Worm (Caenorhabditis elegans): ENCODE measurements around the gene F39F10.5.

Gene F39F10.5

DNA sequence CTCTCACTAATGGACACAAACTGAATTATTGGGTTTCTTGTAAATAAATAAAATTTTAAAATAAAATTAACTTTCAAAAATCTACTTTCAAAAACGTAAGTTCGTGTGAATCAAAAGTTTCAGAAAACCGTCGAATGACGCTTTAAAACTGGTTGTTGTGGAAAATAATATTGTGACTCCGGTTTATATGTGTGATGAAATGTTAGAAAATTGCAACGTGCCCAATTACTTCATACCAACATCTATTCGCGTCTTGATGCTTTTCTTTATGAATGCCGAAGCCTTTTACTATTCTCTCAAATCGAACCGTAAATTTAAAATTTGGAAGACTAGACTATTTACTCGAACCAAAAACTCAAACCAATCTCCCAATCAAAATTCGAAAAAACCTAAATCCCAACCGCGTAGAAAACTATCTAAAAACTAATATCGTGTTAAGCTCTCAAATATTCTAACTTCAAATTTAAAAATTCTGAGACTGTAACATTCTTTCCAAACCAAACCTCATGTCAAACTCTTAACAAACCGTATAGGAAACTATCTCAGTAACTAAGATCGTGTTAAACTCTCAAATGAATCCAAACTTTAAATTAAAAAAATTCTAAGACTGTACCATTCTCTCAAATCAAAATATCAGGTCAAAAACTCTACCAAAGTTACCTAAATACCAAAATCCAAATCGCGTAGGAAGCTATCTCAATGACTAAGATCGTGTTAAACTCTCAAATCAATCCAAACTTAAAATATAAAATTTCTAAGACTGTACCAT, 17.9 kb upstream of the F39F10.5 start (continued):
- TF ChIP-seq hlh-26 (GFP tag; conservative IDR thresholded peaks at IDR 0.05) (no peak), him-1 (tag; optimal IDR thresholded peaks at IDR 0.05) (no peak), B0019.2 (GFP tag; conservative IDR thresholded peaks at IDR 0.05) (peak; percentile 8), ztf-25 (GFP tag; IDR thresholded peaks at IDR 0.05) (no peak), hmg-1.2 (GFP tag; IDR thresholded peaks at IDR 0.05) (peak; percentile 47; the same call in 1 of the 2 replicates), cebp-2 (GFP tag; IDR thresholded peaks at IDR 0.05) (peak; percentile 66; the same call in 1 of the 2 replicates), nhr-179 (tag; optimal IDR thresholded peaks at IDR 0.05) (no peak), die-1 (tag; optimal IDR thresholded peaks at IDR 0.05) (peak; percentile 2), xnd-1 (tag; optimal IDR thresholded peaks at IDR 0.05) (no peak), nhr-90 (tag; optimal IDR thresholded peaks at IDR 0.05) (no peak), ceh-100 (GFP tag; IDR thresholded peaks at IDR 0.05) (no peak; the same call in none of the 2 replicates), T26A5.8 (tag; optimal IDR thresholded peaks at IDR 0.05) (no peak), repo-1 (tag; optimal IDR thresholded peaks at IDR 0.05) (peak; percentile 16), B0336.3 (GFP tag; IDR thresholded peaks at IDR 0.05) (peak; percentile 10), ztf-6 (GFP tag; IDR thresholded peaks at IDR 0.05) (peak; percentile 34; the same call in 1 of the 2 replicates), snpc-4 (GFP tag; optimal IDR thresholded peaks at IDR 0.05) (peak; percentile 17), snpc-4 (tag; optimal IDR thresholded peaks at IDR 0.05) (no peak), K11D2.4 (GFP tag; IDR thresholded peaks at IDR 0.05) (peak; percentile 81), Y67H2A.10 (GFP tag; conservative IDR thresholded peaks at IDR 0.05) (no peak; the same call in none of the 2 replicates), let-526 (GFP tag; IDR thresholded peaks at IDR 0.05) (peak; percentile 76)

DNA sequence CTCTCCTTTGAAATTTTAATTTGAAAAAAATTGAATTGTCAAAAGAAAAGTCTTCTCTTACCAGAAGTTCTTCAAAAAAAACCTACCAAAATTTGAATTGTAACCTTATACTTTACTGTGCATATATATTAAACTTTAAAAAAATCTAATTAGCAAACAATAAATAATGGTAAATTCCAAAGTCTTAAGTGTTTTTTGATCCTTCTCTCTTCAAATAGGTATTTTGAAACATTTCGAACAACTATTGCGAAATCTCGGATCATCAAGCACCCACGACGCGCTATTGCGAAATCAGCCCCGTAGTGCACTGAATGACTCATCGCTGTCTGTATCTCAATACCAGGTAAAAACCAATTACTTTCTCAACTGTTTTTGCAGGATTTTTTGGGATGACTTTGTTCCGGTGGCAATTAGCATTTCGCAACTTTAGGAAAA, 17.1 kb upstream of the F39F10.5 start:
- TF ChIP-seq attf-6 (GFP tag; IDR thresholded peaks at IDR 0.05) (peak; percentile 70), ceh-58 (GFP tag; IDR thresholded peaks at IDR 0.05) (peak; percentile 93; the same call in 1 of the 2 replicates), Y56A3A.18 (GFP tag; IDR thresholded peaks at IDR 0.05) (peak; percentile 57), unc-130 (GFP tag; optimal IDR thresholded peaks at IDR 0.05) (no peak), F33H1.4 (GFP tag; IDR thresholded peaks at IDR 0.05) (0 out of 2 replicates have a peak, but pooled peaks have one; percentile 4), ztf-22 (GFP tag; optimal IDR thresholded peaks at IDR 0.05) (peak; percentile 65), nhr-120 (GFP tag; IDR thresholded peaks at IDR 0.05) (no peak), lin-35 (GFP tag; optimal IDR thresholded peaks at IDR 0.05) (peak in 1 of 3 experiments; percentile 29), tbx-9 (tag; optimal IDR thresholded peaks at IDR 0.05; ENCODE audit: borderline replicate concordance) (no peak), aptf-2 (GFP tag; conservative IDR thresholded peaks at IDR 0.05) (peak; percentile 49; the same call in 1 of the 2 replicates), ccch-3 (GFP tag; optimal IDR thresholded peaks at IDR 0.05) (no peak), F10E7.11 (tag; optimal IDR thresholded peaks at IDR 0.05) (peak; percentile 10), dpl-1 (GFP tag; optimal IDR thresholded peaks at IDR 0.05) (no peak), xnd-1 (tag; optimal IDR thresholded peaks at IDR 0.05) (no peak), nfya-1 (tag; optimal IDR thresholded peaks at IDR 0.05; ENCODE audit: borderline replicate concordance, insufficient read depth) (no peak), ztf-28 (GFP tag; IDR thresholded peaks at IDR 0.05) (peak; percentile 80; the same call in 1 of the 2 replicates), lin-54 (GFP tag; optimal IDR thresholded peaks at IDR 0.05) (peak; percentile 62), lag-1 (GFP tag; IDR thresholded peaks at IDR 0.05) (no peak), C06A6.2 (GFP tag; conservative IDR thresholded peaks at IDR 0.05) (peak; percentile 70), madf-6 (GFP tag; IDR thresholded peaks at IDR 0.05) (peak; percentile 54; the same call in 1 of the 2 replicates), rec-8 (tag; optimal IDR thresholded peaks at IDR 0.05) (no peak), ama-1 (optimal IDR thresholded peaks at IDR 0.05) (peak; percentile 99), ama-1 (GFP tag; optimal IDR thresholded peaks at IDR 0.05) (no peak), hlh-12 (tag; optimal IDR thresholded peaks at IDR 0.05) (no peak), cebp-1 (GFP tag; IDR thresholded peaks at IDR 0.05) (peak; percentile 100), cebp-1 (tag; optimal IDR thresholded peaks at IDR 0.05) (peak; percentile 100), Y79H2A.3 (GFP tag; conservative IDR thresholded peaks at IDR 0.05) (peak; percentile 68), rpc-1 (optimal IDR thresholded peaks at IDR 0.05) (no peak), rpc-1 (tag; optimal IDR thresholded peaks at IDR 0.05) (no peak)
